Worm (Caenorhabditis elegans): ENCODE results near the gene ZC21.10.

- no peak for TF ChIP-seq die-1 (tag; optimal IDR thresholded peaks at IDR 0.05)
- TF ChIP-seq pha-4 (tag; optimal IDR thresholded peaks at IDR 0.05), result no peak
- TF ChIP-seq akir-1 (GFP tag; optimal IDR thresholded peaks at IDR 0.05), result no peak
- TF ChIP-seq ztf-3 (GFP tag; optimal IDR thresholded peaks at IDR 0.05), result no peak
- no peak for TF ChIP-seq F37B4.10 (GFP tag; IDR thresholded peaks at IDR 0.05)
- no peak for TF ChIP-seq ama-1 (optimal IDR thresholded peaks at IDR 0.05)
- TF ChIP-seq ama-1 (GFP tag; optimal IDR thresholded peaks at IDR 0.05), result no peak
Observed at ce11 chrIII:8560836-8561235, 31.0 kb downstream of the ZC21.10 start, which contains the start of gene acdh-6.

All from whole organism, young adult.